Fruit fly (Drosophila melanogaster) whole organism, embryonic: Measurements from ENCODE around the gene Spc25.

Source experiments
- Ada2b ChIP-seq: fragments of 200-800 bp; sonication (Bioruptor generic); IDR thresholded peaks from 2 replicates; pipeline ENCODE4 v1.3.6; 2022; ENCODE audit warnings: missing biosample characterization, missing genetic modification characterization
- Adf1 ChIP-seq: fragments of 200-800 bp; sonication (Bioruptor generic); IDR thresholded peaks from 2 replicates; pipeline ENCODE4 v1.3.6; 2022; ENCODE audit warnings: missing biosample characterization, missing genetic modification characterization
- Atf3 ChIP-seq: fragments of 200-800 bp; sonication (Bioruptor generic); optimal IDR thresholded peaks from 3 replicates; lab custom pipeline; 2016; ENCODE audit warnings: missing biosample characterization, missing genetic modification characterization
- BEAF-32 ChIP-seq: fragments of 200-800 bp; sonication (Bioruptor generic); optimal IDR thresholded peaks from 3 replicates; lab custom pipeline; 2017; ENCODE audit warnings: missing biosample characterization, missing genetic modification characterization, mild to moderate bottlenecking, moderate library complexity, missing genetic modification reagents
- Bgb ChIP-seq: fragments of 200-800 bp; sonication (Bioruptor generic); IDR thresholded peaks from 2 replicates; pipeline ENCODE4 v1.3.6; 2022; ENCODE audit warnings: missing biosample characterization, missing genetic modification characterization; ENCODE audit not compliant: partially characterized antibody
- CG10654 ChIP-seq: fragments of 200-800 bp; sonication (Bioruptor generic); optimal IDR thresholded peaks from 2 replicates; lab custom pipeline; 2016; ENCODE audit warnings: missing biosample characterization, missing genetic modification characterization
- CG10979 ChIP-seq: fragments of 200-800 bp; sonication (Bioruptor generic); optimal IDR thresholded peaks from 2 replicates; lab custom pipeline; 2018; ENCODE audit warnings: missing biosample characterization, mild to moderate bottlenecking, missing genetic modification characterization, moderate library complexity
- CG12659 ChIP-seq: fragments of 200-800 bp; sonication (Bioruptor generic); optimal IDR thresholded peaks from 3 replicates; lab custom pipeline; 2017; ENCODE audit warnings: mild to moderate bottlenecking, missing biosample characterization, missing genetic modification reagents, missing genetic modification characterization
- CG14050 ChIP-seq: fragments of 200-800 bp; sonication (Bioruptor generic); IDR thresholded peaks from 3 replicates; pipeline ENCODE4 v1.3.6; 2022; ENCODE audit warnings: missing biosample characterization, missing genetic modification characterization
- CG14710 ChIP-seq: fragments of 200-800 bp; sonication (Bioruptor generic); optimal IDR thresholded peaks from 3 replicates; lab custom pipeline; 2019; ENCODE audit warnings: missing biosample characterization, mild to moderate bottlenecking, missing genetic modification characterization, moderate library complexity
- CG17186 ChIP-seq: fragments of 200-800 bp; sonication (Bioruptor generic); optimal IDR thresholded peaks from 3 replicates; lab custom pipeline; 2017; ENCODE audit warnings: missing biosample characterization, missing genetic modification reagents, missing genetic modification characterization
- CG3281 ChIP-seq: fragments of 200-800 bp; sonication (Bioruptor generic); optimal IDR thresholded peaks from 3 replicates; lab custom pipeline; 2017; ENCODE audit warnings: missing biosample characterization, mild to moderate bottlenecking, missing genetic modification characterization
- CG33557 ChIP-seq: fragments of 200-800 bp; sonication (Bioruptor generic); optimal IDR thresholded peaks from 2 replicates; lab custom pipeline; 2019; ENCODE audit warnings: missing biosample characterization, mild to moderate bottlenecking, missing genetic modification characterization, moderate library complexity
- CG34422 ChIP-seq: fragments of 200-800 bp; sonication (Bioruptor generic); IDR thresholded peaks from 3 replicates; pipeline ENCODE4 v1.3.6; 2022; ENCODE audit warnings: missing biosample characterization, missing genetic modification characterization
- CG3847 ChIP-seq: fragments of 200-800 bp; sonication (Bioruptor generic); IDR thresholded peaks from 2 replicates; pipeline ENCODE4 v1.3.6; 2022; ENCODE audit warnings: missing biosample characterization, missing genetic modification characterization
- CG4617 ChIP-seq: fragments of 200-800 bp; sonication (Bioruptor generic); optimal IDR thresholded peaks from 3 replicates; lab custom pipeline; 2016; ENCODE audit warnings: missing biosample characterization, missing genetic modification characterization, borderline replicate concordance
- CG5245 ChIP-seq: fragments of 200-800 bp; sonication (Bioruptor generic); optimal IDR thresholded peaks from 3 replicates; lab custom pipeline; 2016; ENCODE audit warnings: missing biosample characterization, missing genetic modification characterization
- CG7928 ChIP-seq: fragments of 200-800 bp; sonication (Bioruptor generic); optimal IDR thresholded peaks from 2 replicates; lab custom pipeline; 2017; ENCODE audit warnings: missing biosample characterization, mild to moderate bottlenecking, missing genetic modification characterization
- CG9437 ChIP-seq: fragments of 200-800 bp; sonication (Bioruptor generic); optimal IDR thresholded peaks from 2 replicates; lab custom pipeline; 2018; ENCODE audit warnings: missing biosample characterization, mild to moderate bottlenecking, missing genetic modification characterization
- CG9609 ChIP-seq: fragments of 200-800 bp; sonication (Bioruptor generic); optimal IDR thresholded peaks from 3 replicates; lab custom pipeline; 2016; ENCODE audit warnings: missing biosample characterization, missing genetic modification characterization
- CG9797 ChIP-seq: fragments of 200-800 bp; sonication (Bioruptor generic); optimal IDR thresholded peaks from 3 replicates; lab custom pipeline; 2018; ENCODE audit warnings: missing biosample characterization, mild to moderate bottlenecking, missing genetic modification characterization
- E2f2 ChIP-seq: fragments of 200-800 bp; sonication (Bioruptor generic); IDR thresholded peaks from 2 replicates; pipeline ENCODE4 v1.3.6; 2022; ENCODE audit warnings: missing biosample characterization, missing genetic modification characterization
- Ets97D ChIP-seq: fragments of 200-800 bp; sonication (Bioruptor generic); optimal IDR thresholded peaks from 3 replicates; lab custom pipeline; 2016; ENCODE audit warnings: missing biosample characterization, missing genetic modification characterization
- HLHmδ ChIP-seq: fragments of 200-800 bp; sonication (Bioruptor generic); optimal IDR thresholded peaks from 2 replicates; lab custom pipeline; 2018; ENCODE audit warnings: missing biosample characterization, mild to moderate bottlenecking, missing genetic modification characterization, moderate library complexity
- MESR4 ChIP-seq: fragments of 200-800 bp; sonication (Bioruptor generic); optimal IDR thresholded peaks from 2 replicates; lab custom pipeline; 2018; ENCODE audit warnings: missing biosample characterization, mild to moderate bottlenecking, missing genetic modification characterization, moderate library complexity
- Med ChIP-seq: fragments of 200-800 bp; sonication (Bioruptor generic); peaks from one replicate; lab custom pipeline; 2016; ENCODE audit warnings: missing biosample characterization, missing genetic modification characterization, mild to moderate bottlenecking, inconsistent platforms, moderate library complexity
- NFAT ChIP-seq: fragments of 200-800 bp; sonication (Bioruptor generic); IDR thresholded peaks from 2 replicates; pipeline ENCODE4 v1.3.6; 2022; ENCODE audit warnings: missing biosample characterization, missing genetic modification characterization
- Nf-YC ChIP-seq: fragments of 200-800 bp; optimal IDR thresholded peaks from 3 replicates; lab custom pipeline; 2019; ENCODE audit warnings: missing biosample characterization, mild to moderate bottlenecking, missing genetic modification characterization, moderate library complexity
- Ravus ChIP-seq: fragments of 200-800 bp; sonication (Bioruptor generic); IDR thresholded peaks from 2 replicates; pipeline ENCODE4 v1.3.6; 2022; ENCODE audit warnings: missing biosample characterization, missing genetic modification characterization
- Sin3A ChIP-seq: fragments of >200 bp; optimal IDR thresholded peaks from 2 replicates; lab custom pipeline; 2018
- YL-1 ChIP-seq: fragments of 200-800 bp; sonication (Bioruptor generic); optimal IDR thresholded peaks from 3 replicates; lab custom pipeline; 2017; ENCODE audit warnings: missing biosample characterization, mild to moderate bottlenecking, missing genetic modification characterization
- bowl ChIP-seq: fragments of 200-800 bp; sonication (Bioruptor generic); IDR thresholded peaks from 2 replicates; pipeline ENCODE4 v1.3.6; 2022; ENCODE audit warnings: missing biosample characterization, missing genetic modification characterization
- chinmo ChIP-seq: fragments of 200-800 bp; sonication (Bioruptor generic); IDR thresholded peaks from 4 replicates; pipeline ENCODE4 v1.3.6; 2022; ENCODE audit warnings: missing biosample characterization, missing genetic modification characterization; ENCODE audit not compliant: partially characterized antibody
- chm ChIP-seq: fragments of 200-800 bp; sonication (Bioruptor generic); IDR thresholded peaks from 2 replicates; pipeline ENCODE4 v1.3.6; 2022; ENCODE audit warnings: missing biosample characterization, missing genetic modification characterization
- crp ChIP-seq, 2 experiments: fragments of 200-800 bp; sonication (Bioruptor generic); optimal IDR thresholded peaks; 2 replicates in 1 of 2; 3 replicates in 1 of 2; lab custom pipeline; 2017; ENCODE audit warnings: missing biosample characterization in 2 of 2, missing genetic modification characterization in 2 of 2, mild to moderate bottlenecking in 1 of 2, moderate library complexity in 1 of 2
- cwo ChIP-seq: fragments of 200-800 bp; sonication (Bioruptor generic); optimal IDR thresholded peaks from 3 replicates; lab custom pipeline; 2017; ENCODE audit warnings: missing biosample characterization, missing genetic modification characterization, mild to moderate bottlenecking, moderate library complexity, missing genetic modification reagents
- dmrt11E ChIP-seq: fragments of 200-800 bp; sonication (Bioruptor generic); optimal IDR thresholded peaks from 3 replicates; lab custom pipeline; 2018; ENCODE audit warnings: missing biosample characterization, mild to moderate bottlenecking, missing genetic modification characterization, moderate library complexity
- insv ChIP-seq, 2 experiments: fragments of 200-800 bp; sonication (Bioruptor generic); optimal IDR thresholded peaks; 3 replicates each; lab custom pipeline; 2016 to 2018; ENCODE audit warnings: missing biosample characterization in 2 of 2, missing genetic modification characterization in 2 of 2
- kni ChIP-seq: fragments of 200-800 bp; sonication (Bioruptor generic); optimal IDR thresholded peaks from 3 replicates; lab custom pipeline; 2017; ENCODE audit warnings: mild to moderate bottlenecking, missing biosample characterization, missing genetic modification reagents, missing genetic modification characterization
- lola ChIP-seq, 3 experiments: fragments of >200 bp in 2 of 3; fragments of 200-800 bp in 1 of 3; sonication (Bioruptor generic) in 1 of 3; optimal IDR thresholded peaks; 2 replicates each; lab custom pipeline; 2017 to 2019; ENCODE audit warnings: missing biosample characterization in 3 of 3, missing genetic modification characterization in 3 of 3, mild to moderate bottlenecking in 1 of 3, moderate library complexity in 1 of 3
- nerfin-1 ChIP-seq: fragments of 200-800 bp; sonication (Bioruptor generic); optimal IDR thresholded peaks from 3 replicates; lab custom pipeline; 2019; ENCODE audit warnings: missing biosample characterization, mild to moderate bottlenecking, missing genetic modification characterization, moderate library complexity
- nom ChIP-seq: fragments of 200-800 bp; sonication (Bioruptor generic); optimal IDR thresholded peaks from 2 replicates; lab custom pipeline; 2017; ENCODE audit warnings: missing biosample characterization, missing genetic modification characterization, mild to moderate bottlenecking, moderate library complexity, missing genetic modification reagents
- pnt ChIP-seq: fragments of 200-800 bp; sonication (Bioruptor generic); optimal IDR thresholded peaks from 3 replicates; lab custom pipeline; 2016; ENCODE audit warnings: missing biosample characterization, missing genetic modification characterization
- row ChIP-seq: fragments of 200-800 bp; sonication (Bioruptor generic); IDR thresholded peaks from 3 replicates; pipeline ENCODE4 v1.3.6; 2022; ENCODE audit warnings: missing biosample characterization, missing genetic modification characterization
- sna ChIP-seq: fragments of 200-800 bp; sonication (Bioruptor generic); IDR thresholded peaks from 2 replicates; pipeline ENCODE4 v1.3.6; 2022; ENCODE audit warnings: missing biosample characterization, missing genetic modification characterization; ENCODE audit not compliant: partially characterized antibody
- tll ChIP-seq, 2 experiments: fragments of 200-800 bp in 1 of 2; fragments of >200 bp in 1 of 2; sonication (Bioruptor generic) in 1 of 2; optimal IDR thresholded peaks; 2 replicates each; lab custom pipeline; 2017 to 2019; ENCODE audit warnings: missing biosample characterization in 2 of 2, missing genetic modification characterization in 2 of 2, mild to moderate bottlenecking in 1 of 2, moderate library complexity in 1 of 2
- trem ChIP-seq: fragments of 200-800 bp; optimal IDR thresholded peaks from 3 replicates; lab custom pipeline; 2019; ENCODE audit warnings: missing biosample characterization, mild to moderate bottlenecking, missing genetic modification characterization, moderate library complexity
- unc-4 ChIP-seq: fragments of 200-800 bp; sonication (Bioruptor generic); IDR thresholded peaks from 2 replicates; pipeline ENCODE4 v1.3.6; 2022; ENCODE audit warnings: missing biosample characterization, missing genetic modification characterization; ENCODE audit not compliant: partially characterized antibody

The Spc25 gene

dm6 chr3R:13010905-13011620 is 49.5 kb downstream of the Spc25 start, which contains the start of gene CG8031 (continued):
- TF ChIP-seq Atf3 (no peak), E2f2 (0 out of 2 replicates have a peak, but pooled peaks have one; percentile 8), CG10979 (tag; lab: Kevin White, UChicago) (peak; percentile 11), BEAF-32 (GFP tag; lab: Kevin White, UChicago) (peak; percentile 60), trem (tag; lab: Kevin White, UChicago) (peak; percentile 26), Sin3A (peak; percentile 91), CG5245 (GFP tag; lab: Kevin White, UChicago) (no peak), kni (GFP tag; lab: Kevin White, UChicago) (no peak), insv (GFP tag; optimal IDR thresholded peaks at IDR 0.05; lab: Kevin White, UChicago) (peak in 1 of 2 experiments; percentile 12), CG10654 (GFP tag; lab: Kevin White, UChicago) (no peak), lola (GFP tag; optimal IDR thresholded peaks at IDR 0.05; lab: Kevin White, UChicago) (peak in 1 of 3 experiments; percentile 14), CG3847 (GFP tag; lab: Robert Waterston, UW) (peak; percentile 54), CG7928 (GFP tag; lab: Kevin White, UChicago) (peak; percentile 90), cwo (GFP tag; lab: Kevin White, UChicago) (no peak), CG3281 (GFP tag; lab: Kevin White, UChicago) (no peak), Nf-YC (tag; lab: Kevin White, UChicago) (no peak), CG12659 (GFP tag; lab: Kevin White, UChicago) (peak; percentile 78), CG9797 (GFP tag; lab: Kevin White, UChicago) (peak; percentile 97), tll (GFP tag; optimal IDR thresholded peaks at IDR 0.05; lab: Kevin White, UChicago) (peak in 1 of 2 experiments; percentile 5), dmrt11E (tag; lab: Kevin White, UChicago) (no peak), row (peak; percentile 38; the same call in 1 of the 3 replicates), Ravus (no peak), CG14050 (GFP tag; lab: Robert Waterston, UW) (0 out of 3 replicates have a peak, but pooled peaks have one; percentile 18), crp (GFP tag; optimal IDR thresholded peaks at IDR 0.05; lab: Kevin White, UChicago) (peak in 1 of 2 experiments; percentile 6), CG14710 (tag; lab: Kevin White, UChicago) (peak; percentile 83), pnt (GFP tag; lab: Kevin White, UChicago) (no peak), CG33557 (no peak), CG4617 (GFP tag; lab: Kevin White, UChicago) (peak; percentile 58), CG17186 (GFP tag; lab: Kevin White, UChicago) (peak; percentile 52), CG34422 (GFP tag; lab: Robert Waterston, UW) (peak; percentile 66; the same call in 2 of the 3 replicates), chinmo (peak; percentile 91; the same call in 3 of the 4 replicates), Ada2b (GFP tag; lab: Robert Waterston, UW) (no peak), YL-1 (peak; percentile 46), Ets97D (peak; percentile 16), sna (GFP tag; lab: Robert Waterston, UW) (peak; percentile 55; the same call in 1 of the 2 replicates), CG9437 (GFP tag; lab: Kevin White, UChicago) (no peak)

- TF ChIP-seq nerfin-1 (tag; lab: Kevin White, UChicago) (peak; percentile 62), HLHmδ (GFP tag; lab: Kevin White, UChicago) (peak; percentile 47), nom (GFP tag; lab: Kevin White, UChicago) (peak; percentile 63), bowl (GFP tag; lab: Robert Waterston, UW) (0 out of 2 replicates have a peak, but pooled peaks have one; percentile 9), NFAT (GFP tag; lab: Robert Waterston, UW) (0 out of 2 replicates have a peak, but pooled peaks have one; percentile 33), Med (GFP tag; lab: Kevin White, UChicago) (peak; percentile 80), chm (0 out of 2 replicates have a peak, but pooled peaks have one; percentile 7), CG34422 (GFP tag; lab: Robert Waterston, UW) (peak; percentile 60; the same call in 1 of the 3 replicates), Bgb (GFP tag; lab: Robert Waterston, UW) (peak; percentile 40; the same call in 1 of the 2 replicates), unc-4 (GFP tag; lab: Robert Waterston, UW) (no peak), CG9609 (GFP tag; lab: Kevin White, UChicago) (no peak), MESR4 (peak; percentile 58), Adf1 (peak; percentile 23; the same call in 1 of the 2 replicates)
These were observed 50.0 kb downstream of the Spc25 start, which contains the start of gene CtBP for dm6 chr3R:13011621-13011963. TSS of gene CtBP (plus strand) at chr3R:13011649.
